Worm (Caenorhabditis elegans) whole organism, L4 larva: Measurements from ENCODE around the gene gst-41.

Source experiments
- F10B5.3 ChIP-seq: sonication (generic microtip); optimal IDR thresholded peaks from 2 replicates; lab custom pipeline; 2016; ENCODE audit warnings: mild to moderate bottlenecking, missing genetic modification characterization, missing compliant biosample characterization
- F44E2.7 ChIP-seq: fragments of 200-800 bp; sonication (Bioruptor generic); IDR thresholded peaks from 2 replicates; pipeline ENCODE4 v2.1.2; 2022; ENCODE audit warnings: missing genetic modification characterization, missing compliant biosample characterization
- T26A8.4 ChIP-seq: fragments of 200-800 bp; sonication (Bioruptor generic); IDR thresholded peaks from 2 replicates; pipeline ENCODE4 v1.3.6; 2022; ENCODE audit warnings: missing genetic modification characterization, missing compliant biosample characterization
- Y75B8A.6 ChIP-seq: fragments of 200-800 bp; sonication (Bioruptor generic); IDR thresholded peaks from 2 replicates; pipeline ENCODE4 v1.3.6; 2022; ENCODE audit warnings: missing genetic modification reagents, missing genetic modification characterization, missing compliant biosample characterization
- aha-1 ChIP-seq: fragments of 150-350 bp; peaks from one replicate; lab custom pipeline; 2014; ENCODE audit warnings: missing biosample characterization, missing genetic modification characterization
- ama-1 ChIP-seq: fragments of 150-350 bp; optimal IDR thresholded peaks from 2 replicates; lab custom pipeline; 2014; ENCODE audit warnings: inconsistent platforms, mixed read lengths
- attf-4 ChIP-seq: sonication (generic microtip); optimal IDR thresholded peaks from 3 replicates; lab custom pipeline; 2017; ENCODE audit warnings: missing biosample characterization, missing genetic modification characterization
- daf-8 ChIP-seq: fragments of 200-800 bp; sonication (Bioruptor generic); IDR thresholded peaks from 2 replicates; pipeline ENCODE4 v1.3.6; 2022; ENCODE audit warnings: missing genetic modification characterization, missing compliant biosample characterization
- dmd-9 ChIP-seq: fragments of 200-800 bp; sonication (Bioruptor generic); IDR thresholded peaks from 2 replicates; pipeline ENCODE4 v1.3.6; 2022; ENCODE audit warnings: missing genetic modification reagents, missing genetic modification characterization, missing compliant biosample characterization
- dpl-1 ChIP-seq: fragments of 150-350 bp; optimal IDR thresholded peaks from 2 replicates; lab custom pipeline; 2014; ENCODE audit warnings: missing biosample characterization, missing genetic modification reagents, missing genetic modification characterization
- duxl-1 ChIP-seq: sonication (generic microtip); optimal IDR thresholded peaks from 2 replicates; lab custom pipeline; 2016; ENCODE audit warnings: mild to moderate bottlenecking, missing genetic modification characterization, moderate library complexity, missing compliant biosample characterization; ENCODE audit not compliant: poor library complexity
- dve-1 ChIP-seq: sonication (generic microtip); optimal IDR thresholded peaks from 2 replicates; lab custom pipeline; 2017; ENCODE audit warnings: antibody characterized with exemption, mild to moderate bottlenecking, missing genetic modification characterization, missing compliant biosample characterization; ENCODE audit not compliant: insufficient read depth
- hif-1 ChIP-seq, 2 experiments: sonication (generic microtip); optimal IDR thresholded peaks; 2 replicates each; lab custom pipeline; 2016 to 2017; ENCODE audit warnings: missing compliant biosample characterization in 2 of 2, missing genetic modification characterization in 2 of 2, missing genetic modification reagents in 2 of 2, missing genotype in 2 of 2, mild to moderate bottlenecking in 1 of 2
- hlh-11 ChIP-seq: fragments of 200-800 bp; sonication (Bioruptor generic); optimal IDR thresholded peaks from 2 replicates; lab custom pipeline; 2018; ENCODE audit warnings: mild to moderate bottlenecking, missing genetic modification characterization, missing compliant biosample characterization
- hlh-30 ChIP-seq: sonication (generic microtip); optimal IDR thresholded peaks from 2 replicates; lab custom pipeline; 2017; ENCODE audit warnings: antibody characterized with exemption, mild to moderate bottlenecking, missing genetic modification characterization, missing compliant biosample characterization; ENCODE audit not compliant: insufficient read depth
- hmg-1.1 ChIP-seq: fragments of 200-800 bp; sonication (Bioruptor generic); IDR thresholded peaks from 2 replicates; pipeline ENCODE4 v1.3.6; 2022; ENCODE audit warnings: missing genetic modification reagents, missing genetic modification characterization, missing compliant biosample characterization
- lin-1 ChIP-seq: fragments of 200-800 bp; sonication (Bioruptor generic); IDR thresholded peaks from 2 replicates; pipeline ENCODE4 v1.3.6; 2022; ENCODE audit warnings: missing genetic modification reagents, missing genetic modification characterization, missing compliant biosample characterization
- lin-15B ChIP-seq: fragments of 150-350 bp; sonication (generic microtip); optimal IDR thresholded peaks from 3 replicates; lab custom pipeline; 2014; ENCODE audit warnings: missing biosample characterization, missing genetic modification characterization
- lir-3 ChIP-seq: sonication (generic microtip); optimal IDR thresholded peaks from 2 replicates; lab custom pipeline; 2016; ENCODE audit warnings: mild to moderate bottlenecking, missing genetic modification characterization, missing compliant biosample characterization
- lsy-2 ChIP-seq, 2 experiments: fragments of 150-350 bp in 1 of 2; sonication (generic microtip) in 1 of 2; optimal IDR thresholded peaks; 2 replicates each; lab custom pipeline; 2014 to 2017; ENCODE audit warnings: missing biosample characterization in 2 of 2, missing genetic modification characterization in 2 of 2
- mdl-1 ChIP-seq, 2 experiments: fragments of 150-350 bp in 1 of 2; sonication (generic microtip) in 1 of 2; optimal IDR thresholded peaks; 2 replicates each; lab custom pipeline; 2014 to 2017; ENCODE audit warnings: missing biosample characterization in 2 of 2, missing genetic modification characterization in 2 of 2
- mdt-29 ChIP-seq: fragments of 200-800 bp; sonication (Bioruptor generic); IDR thresholded peaks from 2 replicates; pipeline ENCODE4 v1.3.6; 2022; ENCODE audit warnings: missing genetic modification reagents, missing genetic modification characterization, missing compliant biosample characterization
- mep-1 ChIP-seq: fragments of 150-350 bp; sonication (generic microtip); optimal IDR thresholded peaks from 3 replicates; lab custom pipeline; 2014; ENCODE audit warnings: missing biosample characterization, missing genetic modification characterization
- mxl-3 ChIP-seq: fragments of 200-800 bp; sonication (Bioruptor generic); optimal IDR thresholded peaks from 2 replicates; lab custom pipeline; 2018; ENCODE audit warnings: mild to moderate bottlenecking, missing genetic modification characterization, missing compliant biosample characterization
- nhr-102 ChIP-seq: sonication (generic microtip); optimal IDR thresholded peaks from 2 replicates; lab custom pipeline; 2016; ENCODE audit warnings: mild to moderate bottlenecking, missing genetic modification characterization, moderate library complexity, missing compliant biosample characterization
- nhr-11 ChIP-seq: fragments of 150-350 bp; optimal IDR thresholded peaks from 2 replicates; lab custom pipeline; 2014; ENCODE audit warnings: missing biosample characterization, missing genetic modification characterization
- nhr-111 ChIP-seq: fragments of 200-800 bp; sonication (Bioruptor generic); optimal IDR thresholded peaks from 2 replicates; lab custom pipeline; 2018; ENCODE audit warnings: mild to moderate bottlenecking, missing genetic modification characterization, missing compliant biosample characterization
- nhr-28 ChIP-seq: fragments of 150-350 bp; optimal IDR thresholded peaks from 2 replicates; lab custom pipeline; 2014; ENCODE audit warnings: missing biosample characterization, missing genetic modification characterization
- nhr-42 ChIP-seq: fragments of 200-800 bp; sonication (Bioruptor generic); IDR thresholded peaks from 2 replicates; pipeline ENCODE4 v1.3.6; 2022; ENCODE audit warnings: missing genetic modification characterization, missing compliant biosample characterization
- nhr-48 ChIP-seq: sonication (generic microtip); optimal IDR thresholded peaks from 2 replicates; lab custom pipeline; 2016; ENCODE audit warnings: mild to moderate bottlenecking, missing genetic modification characterization, missing compliant biosample characterization
- nhr-6 ChIP-seq: fragments of 150-350 bp; optimal IDR thresholded peaks from 2 replicates; lab custom pipeline; 2014; ENCODE audit warnings: missing biosample characterization, missing genetic modification characterization
- nhr-76 ChIP-seq: fragments of 150-350 bp; optimal IDR thresholded peaks from 2 replicates; lab custom pipeline; 2014; ENCODE audit warnings: missing biosample characterization, missing genetic modification characterization
- rbr-2 ChIP-seq: sonication (generic microtip); optimal IDR thresholded peaks from 2 replicates; lab custom pipeline; 2016; ENCODE audit warnings: missing genotype, missing genetic modification characterization, missing compliant biosample characterization
- saeg-2 ChIP-seq: fragments of 200-800 bp; sonication (Bioruptor generic); IDR thresholded peaks from 2 replicates; pipeline ENCODE4 v1.3.6; 2022; ENCODE audit warnings: missing genetic modification reagents, missing genetic modification characterization, missing compliant biosample characterization
- snpc-1.2 ChIP-seq: fragments of 200-800 bp; sonication (Bioruptor generic); IDR thresholded peaks from 2 replicates; pipeline ENCODE4 v1.3.6; 2022; ENCODE audit warnings: missing genetic modification reagents, missing genetic modification characterization, missing compliant biosample characterization
- spr-3 ChIP-seq: fragments of 200-800 bp; sonication (Bioruptor generic); optimal IDR thresholded peaks from 2 replicates; lab custom pipeline; 2018; ENCODE audit warnings: mild to moderate bottlenecking, missing genetic modification characterization, missing compliant biosample characterization
- unc-62 ChIP-seq, 3 experiments: fragments of 150-350 bp in 1 of 3; sonication (generic microtip); optimal IDR thresholded peaks in 2 of 3; peaks in 1 of 3; 1 replicate in 1 of 3; 2 replicates in 2 of 3; lab custom pipeline; 2014 to 2017; ENCODE audit warnings: missing biosample characterization in 3 of 3, missing genetic modification characterization in 3 of 3, missing genetic modification reagents in 3 of 3, missing genotype in 1 of 3
- zag-1 ChIP-seq: fragments of 150-350 bp; optimal IDR thresholded peaks from 2 replicates; lab custom pipeline; 2014; ENCODE audit warnings: missing biosample characterization, missing genetic modification characterization
- zfp-2 ChIP-seq: sonication (generic microtip); optimal IDR thresholded peaks from 2 replicates; lab custom pipeline; 2016; ENCODE audit warnings: mild to moderate bottlenecking, missing genetic modification characterization, missing compliant biosample characterization
- zfp-3 ChIP-seq: fragments of 200-800 bp; sonication (Bioruptor generic); conservative IDR thresholded peaks from 2 replicates; pipeline ENCODE4 v1.3.6; 2022; ENCODE audit warnings: missing genetic modification reagents, missing genetic modification characterization, missing compliant biosample characterization

Gene gst-41

ce11 chrV:7436911-7437310 is 37.8 kb upstream of the gst-41 start (continued):
- peak; percentile 1 for TF ChIP-seq nhr-102 (tag; lab: Kevin White, UChicago)
- TF ChIP-seq nhr-76 (tag; lab: Kevin White, UChicago), result no peak
- TF ChIP-seq mxl-3 (GFP tag; lab: Kevin White, UChicago), result peak; percentile 34
- TF ChIP-seq lin-1 (GFP tag; lab: Robert Waterston, UW), result no peak
- no peak for TF ChIP-seq spr-3 (GFP tag; lab: Kevin White, UChicago)
- TF ChIP-seq mep-1 (tag; lab: Kevin White, UChicago), result peak; percentile 50
- no peak for TF ChIP-seq hmg-1.1 (GFP tag; lab: Robert Waterston, UW)
- TF ChIP-seq F44E2.7 (GFP tag; lab: Robert Waterston, UW), result no peak
- peak; percentile 8 to 73 for TF ChIP-seq mdl-1 (tag; optimal IDR thresholded peaks at IDR 0.05; lab: Kevin White, UChicago)
- peak; percentile 13 for TF ChIP-seq duxl-1 (tag; lab: Kevin White, UChicago)
- TF ChIP-seq dpl-1 (GFP tag; lab: Kevin White, UChicago), result peak; percentile 4
- TF ChIP-seq saeg-2, result no peak
- 0 out of 2 replicates have a peak, but pooled peaks have one; percentile 7 for TF ChIP-seq mdt-29 (GFP tag; lab: Robert Waterston, UW)
- peak; percentile 73 for TF ChIP-seq hlh-11
- TF ChIP-seq lin-15B (tag; lab: Kevin White, UChicago), result no peak
- no peak for TF ChIP-seq zag-1 (tag; lab: Kevin White, UChicago)
- TF ChIP-seq, all 104 proteins: peak for 17

ce11 chrV:7436509-7436908 is 37.4 kb upstream of the gst-41 start:
- TF ChIP-seq aha-1 (tag; lab: Kevin White, UChicago) (peak; percentile 90), nhr-6 (tag; lab: Kevin White, UChicago) (no peak)

ce11 chrV:7435376-7436204 is 36.5 kb upstream of the gst-41 start, which contains the start of the genes ddo-2 and F25E5.8:
Gene ddo-2 (minus strand): TSS chrV:7435705.
Gene F25E5.8 (plus strand): TSS chrV:7435930.
- TF ChIP-seq zfp-3 (GFP tag; lab: Robert Waterston, UW) (0 out of 2 replicates have a peak, but pooled peaks have one; percentile 22), aha-1 (tag; lab: Kevin White, UChicago) (peak; percentile 97), hlh-30 (tag; lab: Kevin White, UChicago) (peak; percentile 33), lsy-2 (tag; optimal IDR thresholded peaks at IDR 0.05; lab: Kevin White, UChicago) (no peak), dve-1 (tag; lab: Kevin White, UChicago) (peak; percentile 15), dmd-9 (no peak), zag-1 (tag; lab: Kevin White, UChicago) (no peak), T26A8.4 (no peak), duxl-1 (tag; lab: Kevin White, UChicago) (no peak), hmg-1.1 (GFP tag; lab: Robert Waterston, UW) (0 out of 2 replicates have a peak, but pooled peaks have one; percentile 28), nhr-28 (tag; lab: Kevin White, UChicago) (peak; percentile 55), mxl-3 (GFP tag; lab: Kevin White, UChicago) (no peak), ama-1 (lab: Kevin White, UChicago) (peak; percentile 74), mdl-1 (tag; optimal IDR thresholded peaks at IDR 0.05; lab: Kevin White, UChicago) (peak in 1 of 2 experiments; percentile 3), hif-1 (tag; optimal IDR thresholded peaks at IDR 0.05; lab: Kevin White, UChicago) (peak in 1 of 2 experiments; percentile 41), rbr-2 (no peak)

ce11 chrV:7434805-7435363 is 35.8 kb upstream of the gst-41 start:
- peak; percentile 56 for TF ChIP-seq nhr-48
- peak in 1 of 2 experiments; percentile 78 for TF ChIP-seq unc-62 (GFP tag; optimal IDR thresholded peaks at IDR 0.05 in 1 of 2; lab: Kevin White, UChicago)
- no peak for TF ChIP-seq unc-62 (tag; optimal IDR thresholded peaks at IDR 0.05; lab: Kevin White, UChicago)
- TF ChIP-seq lir-3 (tag; lab: Kevin White, UChicago), result no peak
- TF ChIP-seq snpc-1.2 (GFP tag; lab: Robert Waterston, UW), result no peak
- peak; percentile 11; the same call in 1 of the 2 replicates for TF ChIP-seq T26A8.4
- no peak for TF ChIP-seq nhr-42 (GFP tag; lab: Robert Waterston, UW)
- peak; percentile 24 for TF ChIP-seq dpl-1 (GFP tag; lab: Kevin White, UChicago)
- TF ChIP-seq ama-1 (lab: Kevin White, UChicago), result peak; percentile 78
- TF ChIP-seq attf-4 (tag; lab: Kevin White, UChicago), result no peak
- no peak for TF ChIP-seq zfp-2
- TF ChIP-seq nhr-111 (GFP tag; lab: Kevin White, UChicago), result no peak
- TF ChIP-seq nhr-11 (tag; lab: Kevin White, UChicago), result peak; percentile 32
- TF ChIP-seq daf-8, result no peak
- TF ChIP-seq lin-15B (tag; lab: Kevin White, UChicago), result no peak
- peak; percentile 28 for TF ChIP-seq nhr-6 (tag; lab: Kevin White, UChicago)
- no peak for TF ChIP-seq lin-1 (GFP tag; lab: Robert Waterston, UW)
- TF ChIP-seq hif-1 (tag; optimal IDR thresholded peaks at IDR 0.05; lab: Kevin White, UChicago), result peak in 1 of 2 experiments; percentile 10
- TF ChIP-seq F10B5.3, result no peak
- no peak for TF ChIP-seq Y75B8A.6 (GFP tag; lab: Robert Waterston, UW)
- no peak for TF ChIP-seq aha-1 (tag; lab: Kevin White, UChicago)
- TF ChIP-seq hlh-11, result peak; percentile 79
